Fruit fly (Drosophila melanogaster): ENCODE data around the gene Ref2.

dm6 chr2L:12666002-12666576, 19.9 kb upstream of the Ref2 start:
- TF ChIP-seq CG7045 (GFP tag; optimal IDR thresholded peaks at IDR 0.05) (no peak), CG33017 (tag; optimal IDR thresholded peaks at IDR 0.05) (no peak), toe (GFP tag; optimal IDR thresholded peaks at IDR 0.05) (no peak), CG1620 (GFP tag; optimal IDR thresholded peaks at IDR 0.05) (no peak), CG12768 (GFP tag; optimal IDR thresholded peaks at IDR 0.05) (no peak), CG7101 (tag; optimal IDR thresholded peaks at IDR 0.05) (no peak), kay (GFP tag; ENCODE audit: borderline replicate concordance) (no peak), cic (GFP tag; optimal IDR thresholded peaks at IDR 0.05) (no peak), Hr96 (GFP tag; optimal IDR thresholded peaks at IDR 0.05) (no peak), Crg-1 (GFP tag; optimal IDR thresholded peaks at IDR 0.05) (no peak), Clk (GFP tag; optimal IDR thresholded peaks at IDR 0.05) (no peak), bab1 (GFP tag; optimal IDR thresholded peaks at IDR 0.05) (no peak)

Data from whole organism, adult.